Fruit fly (Drosophila melanogaster) whole organism, prepupa: ENCODE data around the gene Inx7.

Experiments
- Blimp-1 ChIP-seq: fragments of 200-800 bp; sonication (Bioruptor generic); optimal IDR thresholded peaks from 3 replicates; lab custom pipeline; 2017; ENCODE audit warnings: missing biosample characterization, missing genetic modification characterization, mild to moderate bottlenecking, moderate library complexity, missing genetic modification reagents
- CG10631 ChIP-seq: fragments of 200-800 bp; sonication (Bioruptor generic); optimal IDR thresholded peaks from 2 replicates; lab custom pipeline; 2016; ENCODE audit warnings: missing biosample characterization, missing genetic modification characterization
- CG10669 ChIP-seq: fragments of 200-800 bp; sonication (Bioruptor generic); optimal IDR thresholded peaks from 3 replicates; lab custom pipeline; 2018; ENCODE audit warnings: missing biosample characterization, mild to moderate bottlenecking, missing genetic modification characterization, moderate library complexity
- CG11294 ChIP-seq: fragments of 200-800 bp; sonication (Bioruptor generic); IDR thresholded peaks from 2 replicates; pipeline ENCODE4 v1.3.6; 2022; ENCODE audit warnings: missing biosample characterization, missing genetic modification characterization
- CG15336 ChIP-seq: fragments of 200-800 bp; sonication (Bioruptor generic); IDR thresholded peaks from 2 replicates; pipeline ENCODE4 v1.3.6; 2022; ENCODE audit warnings: missing biosample characterization, missing genetic modification characterization
- CG16779 ChIP-seq: fragments of 200-800 bp; sonication (Bioruptor generic); optimal IDR thresholded peaks from 3 replicates; lab custom pipeline; 2017; ENCODE audit warnings: missing biosample characterization, mild to moderate bottlenecking, missing genetic modification characterization
- CG3032 ChIP-seq: fragments of 200-800 bp; optimal IDR thresholded peaks from 2 replicates; lab custom pipeline; 2019; ENCODE audit warnings: missing biosample characterization, mild to moderate bottlenecking, missing genetic modification characterization, moderate library complexity
- CG31627 ChIP-seq: fragments of 200-800 bp; sonication (Bioruptor generic); optimal IDR thresholded peaks from 3 replicates; lab custom pipeline; 2016; ENCODE audit warnings: missing biosample characterization, missing genetic modification characterization
- CG32006 ChIP-seq: fragments of 200-800 bp; sonication (Bioruptor generic); optimal IDR thresholded peaks from 3 replicates; lab custom pipeline; 2017; ENCODE audit warnings: missing biosample characterization, mild to moderate bottlenecking, missing genetic modification characterization
- CG34406 ChIP-seq: fragments of 200-800 bp; sonication (Bioruptor generic); optimal IDR thresholded peaks from 3 replicates; lab custom pipeline; 2016; ENCODE audit warnings: missing biosample characterization, missing genetic modification characterization
- CG6163 ChIP-seq: fragments of 200-800 bp; sonication (Bioruptor generic); IDR thresholded peaks from 3 replicates; pipeline ENCODE4 v1.3.6; 2022; ENCODE audit warnings: missing biosample characterization, missing genetic modification characterization
- CG6276 ChIP-seq: fragments of 200-800 bp; sonication (Bioruptor generic); optimal IDR thresholded peaks from 2 replicates; lab custom pipeline; 2017; ENCODE audit warnings: missing biosample characterization, mild to moderate bottlenecking, missing genetic modification characterization
- CG6792 ChIP-seq: fragments of 200-800 bp; sonication (Bioruptor generic); optimal IDR thresholded peaks from 3 replicates; lab custom pipeline; 2016; ENCODE audit warnings: missing biosample characterization, missing genetic modification characterization
- CG6808 ChIP-seq: fragments of 200-800 bp; sonication (Bioruptor generic); optimal IDR thresholded peaks from 3 replicates; lab custom pipeline; 2017; ENCODE audit warnings: missing biosample characterization, missing genetic modification characterization, mild to moderate bottlenecking, moderate library complexity, missing genetic modification reagents
- CG6854 ChIP-seq: fragments of 200-800 bp; sonication (Bioruptor generic); optimal IDR thresholded peaks from 2 replicates; lab custom pipeline; 2017; ENCODE audit warnings: missing biosample characterization, mild to moderate bottlenecking, missing genetic modification characterization
- CG8119 ChIP-seq: fragments of 200-800 bp; sonication (Bioruptor generic); IDR thresholded peaks from 3 replicates; pipeline ENCODE4 v1.3.6; 2022; ENCODE audit warnings: missing biosample characterization, missing genetic modification characterization
- CG8319 ChIP-seq: fragments of 200-800 bp; sonication (Bioruptor generic); optimal IDR thresholded peaks from 3 replicates; lab custom pipeline; 2016; ENCODE audit warnings: missing biosample characterization, missing genetic modification characterization
- Ets21C ChIP-seq: fragments of 200-800 bp; sonication (Bioruptor generic); optimal IDR thresholded peaks from 3 replicates; lab custom pipeline; 2016; ENCODE audit warnings: missing biosample characterization, missing genetic modification characterization
- Ets96B ChIP-seq: fragments of 200-800 bp; optimal IDR thresholded peaks from 2 replicates; lab custom pipeline; 2019; ENCODE audit warnings: missing biosample characterization, mild to moderate bottlenecking, missing genetic modification characterization, moderate library complexity
- Gug ChIP-seq: fragments of 200-800 bp; sonication (Bioruptor generic); IDR thresholded peaks from 2 replicates; pipeline ENCODE4 v1.3.6; 2022; ENCODE audit warnings: missing biosample characterization, missing genetic modification characterization
- Hr38 ChIP-seq: sonication (Bioruptor generic); optimal IDR thresholded peaks from 2 replicates; lab custom pipeline; 2016; ENCODE audit warnings: missing biosample characterization, missing genetic modification characterization
- Hr39 ChIP-seq: fragments of 200-800 bp; sonication (Bioruptor generic); optimal IDR thresholded peaks from 2 replicates; lab custom pipeline; 2016; ENCODE audit warnings: missing biosample characterization, missing genetic modification characterization
- Hr4 ChIP-seq: fragments of 200-800 bp; sonication (Bioruptor generic); optimal IDR thresholded peaks from 3 replicates; lab custom pipeline; 2016; ENCODE audit warnings: missing biosample characterization, missing genetic modification characterization
- Lpt ChIP-seq: fragments of 200-800 bp; sonication (Bioruptor generic); optimal IDR thresholded peaks from 3 replicates; lab custom pipeline; 2016; ENCODE audit warnings: missing biosample characterization, missing genetic modification characterization
- Smox ChIP-seq: fragments of 200-800 bp; sonication (Bioruptor generic); optimal IDR thresholded peaks from 3 replicates; lab custom pipeline; 2016; ENCODE audit warnings: missing biosample characterization, missing genetic modification characterization
- Sox102F ChIP-seq: fragments of 200-800 bp; sonication (Bioruptor generic); optimal IDR thresholded peaks from 2 replicates; lab custom pipeline; 2016; ENCODE audit warnings: missing biosample characterization, mild to moderate bottlenecking, missing genetic modification characterization
- Sox14 ChIP-seq: fragments of 200-800 bp; sonication (Bioruptor generic); optimal IDR thresholded peaks from 3 replicates; lab custom pipeline; 2016; ENCODE audit warnings: missing biosample characterization, missing genetic modification characterization
- Sox15 ChIP-seq: fragments of 200-800 bp; sonication (Bioruptor generic); optimal IDR thresholded peaks from 3 replicates; lab custom pipeline; 2016; ENCODE audit warnings: missing biosample characterization, missing genetic modification characterization
- achi ChIP-seq: fragments of 200-800 bp; sonication (Bioruptor generic); optimal IDR thresholded peaks from 3 replicates; lab custom pipeline; 2016; ENCODE audit warnings: missing biosample characterization, missing genetic modification characterization
- acj6 ChIP-seq: fragments of 200-800 bp; sonication (Bioruptor generic); optimal IDR thresholded peaks from 3 replicates; lab custom pipeline; 2016; ENCODE audit warnings: missing biosample characterization, missing genetic modification characterization
- cyc ChIP-seq: fragments of 200-800 bp; sonication (Bioruptor generic); optimal IDR thresholded peaks from 3 replicates; lab custom pipeline; 2016; ENCODE audit warnings: missing biosample characterization, missing genetic modification characterization
- dac ChIP-seq: fragments of 200-800 bp; sonication (Bioruptor generic); optimal IDR thresholded peaks from 2 replicates; lab custom pipeline; 2017; ENCODE audit warnings: missing biosample characterization, mild to moderate bottlenecking, missing genetic modification characterization
- dsx ChIP-seq: fragments of 200-800 bp; optimal IDR thresholded peaks from 3 replicates; lab custom pipeline; 2019; ENCODE audit warnings: missing biosample characterization, mild to moderate bottlenecking, missing genetic modification characterization, moderate library complexity; ENCODE audit not compliant: poor library complexity, severe bottlenecking
- eg ChIP-seq: fragments of 200-800 bp; sonication (Bioruptor generic); IDR thresholded peaks from 3 replicates; pipeline ENCODE4 v1.3.6; 2022; ENCODE audit warnings: missing biosample characterization, missing genetic modification characterization
- esn ChIP-seq: fragments of 200-800 bp; sonication (Bioruptor generic); optimal IDR thresholded peaks from 2 replicates; lab custom pipeline; 2016; ENCODE audit warnings: missing biosample characterization, mild to moderate bottlenecking, missing genetic modification characterization, moderate library complexity
- fd59A ChIP-seq: fragments of 200-800 bp; sonication (Bioruptor generic); optimal IDR thresholded peaks from 2 replicates; lab custom pipeline; 2017; ENCODE audit warnings: missing biosample characterization, mild to moderate bottlenecking, missing genetic modification characterization, missing genetic modification reagents
- fkh ChIP-seq: fragments of 200-800 bp; sonication (Bioruptor generic); optimal IDR thresholded peaks from 3 replicates; lab custom pipeline; 2017; ENCODE audit warnings: missing biosample characterization, mild to moderate bottlenecking, missing genetic modification characterization, moderate library complexity
- net ChIP-seq: fragments of 200-800 bp; sonication (Bioruptor generic); optimal IDR thresholded peaks from 3 replicates; lab custom pipeline; 2016; ENCODE audit warnings: missing biosample characterization, missing genetic modification characterization
- salr ChIP-seq, 2 experiments: fragments of 200-800 bp; sonication (Bioruptor generic); optimal IDR thresholded peaks; 3 replicates each; lab custom pipeline; 2016 to 2018; ENCODE audit warnings: missing biosample characterization in 2 of 2, missing genetic modification characterization in 2 of 2, mild to moderate bottlenecking in 1 of 2
- ss ChIP-seq, 2 experiments: fragments of 200-800 bp; sonication (Bioruptor generic); optimal IDR thresholded peaks; 2 replicates in 1 of 2; 3 replicates in 1 of 2; lab custom pipeline; 2017 to 2018; ENCODE audit warnings: mild to moderate bottlenecking in 2 of 2, missing biosample characterization in 2 of 2, missing genetic modification characterization in 2 of 2, moderate library complexity in 1 of 2
- svp ChIP-seq: fragments of 200-800 bp; sonication (Bioruptor generic); peaks from one replicate; lab custom pipeline; 2016; ENCODE audit warnings: missing biosample characterization, missing genetic modification characterization
- vri ChIP-seq: fragments of 200-800 bp; sonication (Bioruptor generic); optimal IDR thresholded peaks from 3 replicates; lab custom pipeline; 2016; ENCODE audit warnings: missing biosample characterization, mild to moderate bottlenecking, missing genetic modification characterization

Gene Inx7

dm6 chrX:6993753-6994152, 341 bp upstream of the Inx7 start (continued):
- TF ChIP-seq Hr4 (GFP tag; lab: Kevin White, UChicago): no peak
- TF ChIP-seq CG8319 (GFP tag; lab: Kevin White, UChicago): peak; percentile 39
- TF ChIP-seq CG8119 (GFP tag; lab: Robert Waterston, UW): no peak
- TF ChIP-seq CG6792 (GFP tag; lab: Kevin White, UChicago): peak; percentile 63
- TF ChIP-seq CG31627: peak; percentile 89
- no peak for TF ChIP-seq CG10669 (GFP tag; lab: Kevin White, UChicago)
- peak; percentile 25 for TF ChIP-seq net (GFP tag; lab: Kevin White, UChicago)
- peak; percentile 76 for TF ChIP-seq vri
- TF ChIP-seq CG6808 (GFP tag; lab: Kevin White, UChicago): no peak
- TF ChIP-seq Hr39 (GFP tag; lab: Kevin White, UChicago): peak; percentile 88
- TF ChIP-seq Ets21C (GFP tag; lab: Kevin White, UChicago): peak; percentile 81
- TF ChIP-seq CG3032 (tag; lab: Kevin White, UChicago): no peak
- no peak for TF ChIP-seq dsx (GFP tag; lab: Kevin White, UChicago)
- TF ChIP-seq dac (GFP tag; lab: Kevin White, UChicago): no peak
- peak; percentile 86 for TF ChIP-seq cyc
- no peak for TF ChIP-seq Ets96B (tag; lab: Kevin White, UChicago)
- peak; percentile 27 for TF ChIP-seq CG32006 (GFP tag; lab: Kevin White, UChicago)
- TF ChIP-seq CG11294 (GFP tag; lab: Robert Waterston, UW): no peak
- peak; percentile 47 for TF ChIP-seq achi (GFP tag; lab: Kevin White, UChicago)
- no peak for TF ChIP-seq fkh (GFP tag; lab: Kevin White, UChicago)

dm6 chrX:6991286-6991685, 2.1 kb downstream of the Inx7 start, which contains the start of gene ogre:
TSS of gene ogre (minus strand) at chrX:6991318.
- TF ChIP-seq CG10631 (GFP tag; lab: Kevin White, UChicago) (no peak), Blimp-1 (peak; percentile 50), Sox14 (GFP tag; lab: Kevin White, UChicago) (no peak), Hr39 (GFP tag; lab: Kevin White, UChicago) (no peak), dac (GFP tag; lab: Kevin White, UChicago) (no peak), CG6276 (GFP tag; lab: Kevin White, UChicago) (peak; percentile 41), svp (GFP tag; lab: Kevin White, UChicago) (peak; percentile 40), Smox (no peak), Sox15 (GFP tag; lab: Kevin White, UChicago) (no peak), CG16779 (tag; lab: Kevin White, UChicago) (no peak), salr (GFP tag; optimal IDR thresholded peaks at IDR 0.05; lab: Kevin White, UChicago) (no peak), fd59A (no peak), ss (GFP tag; optimal IDR thresholded peaks at IDR 0.05; lab: Kevin White, UChicago) (no peak), Sox102F (GFP tag; lab: Kevin White, UChicago) (no peak), CG8119 (GFP tag; lab: Robert Waterston, UW) (peak; percentile 32; the same call in 1 of the 3 replicates), CG34406 (GFP tag; lab: Kevin White, UChicago) (no peak), Lpt (GFP tag; lab: Kevin White, UChicago) (no peak), CG6854 (no peak), Hr38 (GFP tag; lab: Kevin White, UChicago) (no peak), esn (GFP tag; lab: Kevin White, UChicago) (no peak), CG6163 (GFP tag; lab: Robert Waterston, UW) (peak; percentile 31; the same call in 1 of the 3 replicates), CG15336 (GFP tag; lab: Robert Waterston, UW) (0 out of 2 replicates have a peak, but pooled peaks have one; percentile 17), eg (GFP tag; lab: Robert Waterston, UW) (peak; percentile 58; the same call in 1 of the 3 replicates), acj6 (GFP tag; lab: Kevin White, UChicago) (no peak), CG31627 (no peak), CG6808 (GFP tag; lab: Kevin White, UChicago) (no peak), Gug (GFP tag; lab: Robert Waterston, UW) (no peak)
